Fruit fly (Drosophila melanogaster) whole organism, wandering third instar larva: ENCODE results near the gene CG12105.

Source experiments
- Abd-B ChIP-seq: fragments of >200 bp; optimal IDR thresholded peaks from 2 replicates; lab custom pipeline; 2017; ENCODE audit warnings: missing biosample characterization, missing genetic modification characterization
- CG32264 ChIP-seq: fragments of 200-800 bp; sonication (Bioruptor generic); optimal IDR thresholded peaks from 2 replicates; lab custom pipeline; 2016; ENCODE audit warnings: missing biosample characterization, missing genetic modification characterization
- CG9705 ChIP-seq: fragments of 200-800 bp; sonication (Bioruptor generic); optimal IDR thresholded peaks from 2 replicates; lab custom pipeline; 2018; ENCODE audit warnings: missing biosample characterization, mild to moderate bottlenecking, missing genetic modification characterization
- CrebA ChIP-seq: fragments of 200-800 bp; sonication (Bioruptor generic); optimal IDR thresholded peaks from 2 replicates; lab custom pipeline; 2016; ENCODE audit warnings: missing biosample characterization, mild to moderate bottlenecking, missing genetic modification characterization, borderline replicate concordance
- Dfd ChIP-seq: fragments of >200 bp; optimal IDR thresholded peaks from 2 replicates; lab custom pipeline; 2017; ENCODE audit warnings: missing biosample characterization, missing genetic modification characterization
- Dif ChIP-seq: fragments of 200-275, 200-300 bp; sonication (Bioruptor generic); optimal IDR thresholded peaks from 2 replicates; lab custom pipeline; 2018; ENCODE audit warnings: missing biosample characterization, missing genetic modification characterization; ENCODE audit not compliant: partially characterized antibody
- GATAd ChIP-seq: sonication (Bioruptor generic); optimal IDR thresholded peaks from 2 replicates; lab custom pipeline; 2016; ENCODE audit warnings: missing biosample characterization, missing genetic modification characterization
- HLH106 ChIP-seq: fragments of 200-800 bp; optimal IDR thresholded peaks from 3 replicates; lab custom pipeline; 2019; ENCODE audit warnings: missing biosample characterization, mild to moderate bottlenecking, missing genetic modification characterization, moderate library complexity
- Hnf4 ChIP-seq: fragments of 200-800 bp; sonication (Bioruptor generic); optimal IDR thresholded peaks from 2 replicates; lab custom pipeline; 2016; ENCODE audit warnings: missing biosample characterization, mild to moderate bottlenecking, missing genetic modification characterization
- Hr78 ChIP-seq: fragments of >200 bp; optimal IDR thresholded peaks from 2 replicates; lab custom pipeline; 2017; ENCODE audit warnings: missing biosample characterization, missing genetic modification characterization
- Hr83 ChIP-seq: fragments of 200-300 bp; sonication (Bioruptor generic); optimal IDR thresholded peaks from 2 replicates; lab custom pipeline; 2016; ENCODE audit warnings: missing biosample characterization, mild to moderate bottlenecking, missing genetic modification characterization, moderate library complexity; ENCODE audit not compliant: poor library complexity, severe bottlenecking
- Jra ChIP-seq: sonication (Bioruptor generic); optimal IDR thresholded peaks from 2 replicates; lab custom pipeline; 2016; ENCODE audit warnings: missing biosample characterization, missing genetic modification characterization
- Mio ChIP-seq: sonication (Bioruptor generic); optimal IDR thresholded peaks from 2 replicates; lab custom pipeline; 2016; ENCODE audit warnings: missing biosample characterization, missing genetic modification characterization
- Myc ChIP-seq: fragments of >200 bp; optimal IDR thresholded peaks from 2 replicates; lab custom pipeline; 2017
- N ChIP-seq: fragments of >200 bp; optimal IDR thresholded peaks from 2 replicates; lab custom pipeline; 2018; ENCODE audit warnings: missing biosample characterization, missing external identifiers, missing genetic modification characterization
- OdsH ChIP-seq: fragments of 200-800 bp; sonication (Bioruptor generic); optimal IDR thresholded peaks from 2 replicates; lab custom pipeline; 2016; ENCODE audit warnings: missing biosample characterization, mild to moderate bottlenecking, missing genetic modification characterization
- Rel ChIP-seq, 2 experiments: fragments of 200-800 bp; sonication (Bioruptor generic) in 1 of 2; optimal IDR thresholded peaks; 2 replicates in 1 of 2; 3 replicates in 1 of 2; lab custom pipeline; 2016 to 2019; ENCODE audit warnings: mild to moderate bottlenecking in 2 of 2, missing biosample characterization in 2 of 2, missing genetic modification characterization in 2 of 2, moderate library complexity in 1 of 2
- Sp1 ChIP-seq: fragments of 200-800 bp; sonication (Bioruptor generic); optimal IDR thresholded peaks from 3 replicates; lab custom pipeline; 2019; ENCODE audit warnings: missing biosample characterization, mild to moderate bottlenecking, missing genetic modification characterization, moderate library complexity
- Vsx2 ChIP-seq: fragments of 200-300, 225-300 bp; sonication (Bioruptor generic); optimal IDR thresholded peaks from 2 replicates; lab custom pipeline; 2018; ENCODE audit warnings: missing biosample characterization, missing genetic modification characterization; ENCODE audit not compliant: partially characterized antibody
- br ChIP-seq: fragments of 200-800 bp; sonication (Bioruptor generic); optimal IDR thresholded peaks from 2 replicates; lab custom pipeline; 2016; ENCODE audit warnings: missing biosample characterization, missing genetic modification characterization
- brk ChIP-seq: fragments of 200-800 bp; sonication (Bioruptor generic); optimal IDR thresholded peaks from 2 replicates; lab custom pipeline; 2016; ENCODE audit warnings: missing biosample characterization, mild to moderate bottlenecking, missing genetic modification characterization
- dl ChIP-seq, 2 experiments: fragments of 175-275, 200-275 bp in 1 of 2; fragments of 200-275 bp in 1 of 2; sonication (Bioruptor generic); optimal IDR thresholded peaks; lab custom pipeline; 2018; ENCODE audit warnings: mild to moderate bottlenecking in 2 of 2, missing biosample characterization in 2 of 2, missing genetic modification characterization in 2 of 2, moderate library complexity in 2 of 2; ENCODE audit not compliant: partially characterized antibody in 2 of 2, insufficient read depth in 1 of 2
- dmrt93B ChIP-seq: fragments of 200-800 bp; sonication (Bioruptor generic); optimal IDR thresholded peaks from 2 replicates; lab custom pipeline; 2018; ENCODE audit warnings: missing biosample characterization, mild to moderate bottlenecking, missing genetic modification characterization
- dsf ChIP-seq: sonication (Bioruptor generic); optimal IDR thresholded peaks from 2 replicates; lab custom pipeline; 2016; ENCODE audit warnings: missing biosample characterization, missing genetic modification characterization, borderline replicate concordance
- ey ChIP-seq: fragments of 200-800 bp; sonication (Bioruptor generic); optimal IDR thresholded peaks from 2 replicates; lab custom pipeline; 2016; ENCODE audit warnings: missing biosample characterization, missing genetic modification characterization
- foxo ChIP-seq, 2 experiments: fragments of 200-800 bp; sonication (Bioruptor generic); optimal IDR thresholded peaks; 2 replicates in 1 of 2; 3 replicates in 1 of 2; lab custom pipeline; 2016 to 2017; ENCODE audit warnings: missing biosample characterization in 2 of 2, missing genetic modification characterization in 2 of 2
- fru ChIP-seq: fragments of 200-800 bp; sonication (Bioruptor generic); optimal IDR thresholded peaks from 3 replicates; lab custom pipeline; 2016; ENCODE audit warnings: missing biosample characterization, mild to moderate bottlenecking, missing genetic modification characterization
- h ChIP-seq: fragments of 200-800 bp; sonication (Bioruptor generic); optimal IDR thresholded peaks from 3 replicates; lab custom pipeline; 2016; ENCODE audit warnings: missing biosample characterization, mild to moderate bottlenecking, missing genetic modification characterization
- jim ChIP-seq: fragments of 175-275, 200-325 bp; sonication (Bioruptor generic); optimal IDR thresholded peaks from 2 replicates; lab custom pipeline; 2016; ENCODE audit warnings: missing biosample characterization, mild to moderate bottlenecking, missing genetic modification characterization
- lola ChIP-seq: fragments of >200 bp; optimal IDR thresholded peaks from 2 replicates; lab custom pipeline; 2017; ENCODE audit warnings: missing biosample characterization, missing genetic modification characterization
- pan ChIP-seq: fragments of >200 bp; optimal IDR thresholded peaks from 2 replicates; lab custom pipeline; 2017
- psq ChIP-seq: fragments of 200-800 bp; sonication (Bioruptor generic); optimal IDR thresholded peaks from 3 replicates; lab custom pipeline; 2017; ENCODE audit warnings: missing biosample characterization, mild to moderate bottlenecking, missing genetic modification characterization, moderate library complexity
- rgr ChIP-seq: fragments of 200-800 bp; sonication (Bioruptor generic); optimal IDR thresholded peaks from 3 replicates; lab custom pipeline; 2016; ENCODE audit warnings: missing biosample characterization, mild to moderate bottlenecking, missing genetic modification characterization
- sage ChIP-seq: fragments of 200-800 bp; sonication (Bioruptor generic); optimal IDR thresholded peaks from 2 replicates; lab custom pipeline; 2016; ENCODE audit warnings: missing biosample characterization, mild to moderate bottlenecking, missing genetic modification characterization
- sv ChIP-seq: fragments of 200-800 bp; sonication (Bioruptor generic); optimal IDR thresholded peaks from 3 replicates; lab custom pipeline; 2016; ENCODE audit warnings: missing biosample characterization, missing genetic modification characterization
- tai ChIP-seq: sonication (Bioruptor generic); optimal IDR thresholded peaks from 2 replicates; lab custom pipeline; 2016; ENCODE audit warnings: missing biosample characterization, missing genetic modification characterization
- usp ChIP-seq: fragments of >200 bp; optimal IDR thresholded peaks from 2 replicates; lab custom pipeline; 2017; ENCODE audit warnings: missing biosample characterization, missing genetic modification characterization
- woc ChIP-seq: sonication (Bioruptor generic); optimal IDR thresholded peaks from 2 replicates; lab custom pipeline; 2016; ENCODE audit warnings: missing biosample characterization, mild to moderate bottlenecking, missing genetic modification characterization

Gene CG12105

dm6 chr3L:1584003-1584402 lies 31.6 kb downstream of the CG12105 start:
- no peak for TF ChIP-seq CG32264 (GFP tag; lab: Kevin White, UChicago)
- TF ChIP-seq dmrt93B, result no peak
- TF ChIP-seq CG9705 (GFP tag; lab: Kevin White, UChicago), result no peak
- TF ChIP-seq HLH106 (tag; lab: Kevin White, UChicago), result no peak
- peak; percentile 4 for TF ChIP-seq tai (GFP tag; lab: Kevin White, UChicago)
- TF ChIP-seq usp, result no peak
- TF ChIP-seq Vsx2 (GFP tag; lab: Kevin White, UChicago), result no peak
- no peak for TF ChIP-seq Mio
- TF ChIP-seq sv (GFP tag; lab: Kevin White, UChicago), result no peak
- peak; percentile 32 for TF ChIP-seq fru (GFP tag; lab: Kevin White, UChicago)
- no peak for TF ChIP-seq Hr78 (GFP tag; lab: Kevin White, UChicago)
- no peak for TF ChIP-seq Dif
- peak; percentile 8 for TF ChIP-seq br
- no peak for TF ChIP-seq psq (GFP tag; lab: Kevin White, UChicago)
- peak in 1 of 2 experiments; percentile 48 for TF ChIP-seq foxo (GFP tag; optimal IDR thresholded peaks at IDR 0.05; lab: Kevin White, UChicago)
- no peak for TF ChIP-seq brk (GFP tag; lab: Kevin White, UChicago)
- TF ChIP-seq CrebA (GFP tag; lab: Kevin White, UChicago), result no peak
- no peak for TF ChIP-seq Dfd (GFP tag; lab: Kevin White, UChicago)
- no peak for TF ChIP-seq dsf
- TF ChIP-seq woc (GFP tag; lab: Kevin White, UChicago), result no peak
- no peak for TF ChIP-seq N (GFP tag; lab: Kevin White, UChicago)
- peak; percentile 27 for TF ChIP-seq rgr (GFP tag; lab: Kevin White, UChicago)
- peak; percentile 23 for TF ChIP-seq ey (GFP tag; lab: Kevin White, UChicago)
- TF ChIP-seq Myc (lab: Kevin White, UChicago), result no peak
- TF ChIP-seq Jra (GFP tag; lab: Kevin White, UChicago), result no peak
- no peak for TF ChIP-seq Rel (GFP tag; optimal IDR thresholded peaks at IDR 0.05; lab: Kevin White, UChicago)
- TF ChIP-seq Rel (tag; optimal IDR thresholded peaks at IDR 0.05; lab: Kevin White, UChicago), result no peak
- TF ChIP-seq jim (GFP tag; lab: Kevin White, UChicago), result no peak
- peak; percentile 50 for TF ChIP-seq h
- no peak for TF ChIP-seq lola (GFP tag; lab: Kevin White, UChicago)
- TF ChIP-seq GATAd (GFP tag; lab: Kevin White, UChicago), result no peak
- no peak for TF ChIP-seq sage (GFP tag; lab: Kevin White, UChicago)
- no peak for TF ChIP-seq Sp1 (GFP tag; lab: Kevin White, UChicago)
- TF ChIP-seq pan (lab: Kevin White, UChicago), result no peak
- no peak for TF ChIP-seq dl (GFP tag; optimal IDR thresholded peaks at IDR 0.05; lab: Kevin White, UChicago; ENCODE audit: insufficient read depth in 1 of 2, partially characterized antibody in 2 of 2)
- TF ChIP-seq Hr83 (GFP tag; lab: Kevin White, UChicago), result no peak
- peak; percentile 15 for TF ChIP-seq OdsH (GFP tag; lab: Kevin White, UChicago)
- no peak for TF ChIP-seq Hnf4 (GFP tag; lab: Kevin White, UChicago)
- no peak for TF ChIP-seq Abd-B (GFP tag; lab: Kevin White, UChicago)
- TF ChIP-seq, all 38 proteins: peak for 8

- TF ChIP-seq woc (GFP tag; lab: Kevin White, UChicago), result no peak
Observed at dm6 chr3L:1580821-1581220, 34.8 kb downstream of the CG12105 start.

DNA sequence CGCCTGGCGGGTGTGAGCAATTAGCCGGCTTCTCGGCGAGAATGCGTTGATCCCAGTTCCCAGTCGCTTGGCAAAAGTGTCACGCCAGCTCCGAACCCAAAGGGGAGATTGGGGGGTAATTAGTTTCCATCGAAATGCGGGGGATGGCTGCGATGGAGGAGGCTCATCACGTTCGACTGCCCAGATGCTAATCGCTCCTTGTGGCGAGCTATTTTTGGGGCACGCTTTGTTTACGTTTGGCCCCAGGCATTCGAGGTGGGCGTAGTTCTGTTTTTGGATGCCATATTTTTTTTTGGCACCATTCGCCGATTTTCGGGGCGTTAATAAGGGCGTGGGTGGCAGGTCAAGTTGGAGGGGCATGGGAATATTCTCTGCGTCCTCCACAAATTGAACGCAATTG lies 35.4 kb downstream of the CG12105 start:
- TF ChIP-seq usp (no peak), brk (GFP tag; lab: Kevin White, UChicago) (no peak), ey (GFP tag; lab: Kevin White, UChicago) (no peak)
